Worm (Caenorhabditis elegans): ENCODE measurements around the gene srj-53.

The srj-53 gene

ce11 chrV:724946-725806 is 30.7 kb upstream of the srj-53 start (continued):
- TF ChIP-seq tlf-1 (GFP tag; optimal IDR thresholded peaks at IDR 0.05) (peak; percentile 9), F39B2.1 (GFP tag; IDR thresholded peaks at IDR 0.05) (no peak), akir-1 (GFP tag; optimal IDR thresholded peaks at IDR 0.05) (no peak), dpff-1 (tag; optimal IDR thresholded peaks at IDR 0.05) (no peak), B0336.3 (GFP tag; IDR thresholded peaks at IDR 0.05) (peak; percentile 6), D2030.7 (GFP tag; IDR thresholded peaks at IDR 0.05) (no peak), gei-17 (GFP tag; optimal IDR thresholded peaks at IDR 0.05) (no peak), F33H1.4 (GFP tag; IDR thresholded peaks at IDR 0.05) (no peak), Y53G8AR.9 (GFP tag; conservative IDR thresholded peaks at IDR 0.05) (peak; percentile 10), nfyb-1 (GFP tag; IDR thresholded peaks at IDR 0.05) (0 out of 2 replicates have a peak, but pooled peaks have one; percentile 14), ama-1 (optimal IDR thresholded peaks at IDR 0.05) (peak; percentile 88), ama-1 (GFP tag; optimal IDR thresholded peaks at IDR 0.05) (peak in 1 of 2 experiments; percentile 12), ztf-6 (GFP tag; IDR thresholded peaks at IDR 0.05) (no peak), snpc-1.1 (tag; optimal IDR thresholded peaks at IDR 0.05; ENCODE audit: insufficient read depth) (no peak), sptf-2 (GFP tag; optimal IDR thresholded peaks at IDR 0.05) (no peak), lin-26 (GFP tag; IDR thresholded peaks at IDR 0.05) (peak; percentile 75; the same call in 1 of the 2 replicates), dpl-1 (GFP tag; optimal IDR thresholded peaks at IDR 0.05) (no peak), ztf-26 (tag; optimal IDR thresholded peaks at IDR 0.05) (no peak), egl-44 (GFP tag; IDR thresholded peaks at IDR 0.05) (peak; percentile 25), die-1 (tag; optimal IDR thresholded peaks at IDR 0.05) (no peak), B0261.1 (tag; optimal IDR thresholded peaks at IDR 0.05) (no peak), rec-8 (tag; optimal IDR thresholded peaks at IDR 0.05) (no peak), ekl-4 (GFP tag; IDR thresholded peaks at IDR 0.05) (no peak), somi-1 (GFP tag; optimal IDR thresholded peaks at IDR 0.05) (peak; percentile 18), F23B12.7 (tag; optimal IDR thresholded peaks at IDR 0.05; ENCODE audit: insufficient read depth) (no peak), F57C9.4 (tag; optimal IDR thresholded peaks at IDR 0.05) (no peak)

- no peak for TF ChIP-seq F10E7.11 (tag; optimal IDR thresholded peaks at IDR 0.05)
- peak in 1 of 3 experiments; percentile 43 for TF ChIP-seq lin-35 (GFP tag; optimal IDR thresholded peaks at IDR 0.05)
- TF ChIP-seq aptf-3 (GFP tag; IDR thresholded peaks at IDR 0.05) = no peak
- TF ChIP-seq pbrm-1 (GFP tag; IDR thresholded peaks at IDR 0.05) = no peak
- no peak for TF ChIP-seq let-526 (GFP tag; IDR thresholded peaks at IDR 0.05)
- peak; percentile 54 for TF ChIP-seq zim-3 (tag; optimal IDR thresholded peaks at IDR 0.05)
- TF ChIP-seq ccch-3 (GFP tag; optimal IDR thresholded peaks at IDR 0.05) = peak; percentile 28
- TF ChIP-seq T07F8.4 (tag; optimal IDR thresholded peaks at IDR 0.05) = no peak
- TF ChIP-seq zfh-2 (GFP tag; conservative IDR thresholded peaks at IDR 0.05) = peak; percentile 75
- peak; percentile 61 for TF ChIP-seq repo-1 (tag; optimal IDR thresholded peaks at IDR 0.05)
- no peak for TF ChIP-seq rpc-1 (optimal IDR thresholded peaks at IDR 0.05)
- TF ChIP-seq rpc-1 (tag; optimal IDR thresholded peaks at IDR 0.05) = no peak
- TF ChIP-seq lin-26 (GFP tag; IDR thresholded peaks at IDR 0.05) = peak; percentile 60
- 0 out of 2 replicates have a peak, but pooled peaks have one; percentile 6 for TF ChIP-seq Y53F4B.3 (GFP tag; IDR thresholded peaks at IDR 0.05)
- peak; percentile 22 for TF ChIP-seq snpc-3.4 (tag; optimal IDR thresholded peaks at IDR 0.05)
- no peak for TF ChIP-seq mel-28 (tag; optimal IDR thresholded peaks at IDR 0.05; ENCODE audit: borderline replicate concordance)
- TF ChIP-seq egrh-3 (GFP tag; IDR thresholded peaks at IDR 0.05) = peak; percentile 62; the same call in 1 of the 2 replicates
- peak; percentile 18 for TF ChIP-seq nhr-90 (tag; optimal IDR thresholded peaks at IDR 0.05)
- TF ChIP-seq ztf-6 (GFP tag; IDR thresholded peaks at IDR 0.05) = no peak
- no peak for TF ChIP-seq nfya-2 (GFP tag; IDR thresholded peaks at IDR 0.05)
- peak; percentile 6 for TF ChIP-seq B0336.3 (GFP tag; IDR thresholded peaks at IDR 0.05)
- peak; percentile 48; the same call in 1 of the 2 replicates for TF ChIP-seq ztf-28 (GFP tag; IDR thresholded peaks at IDR 0.05)
- no peak for TF ChIP-seq lin-40 (tag; optimal IDR thresholded peaks at IDR 0.05)
These were observed 30.0 kb upstream of the srj-53 start for ce11 chrV:724470-724890.
